Worm (Caenorhabditis elegans): ENCODE measurements around the gene nhr-86.

Gene nhr-86

DNA sequence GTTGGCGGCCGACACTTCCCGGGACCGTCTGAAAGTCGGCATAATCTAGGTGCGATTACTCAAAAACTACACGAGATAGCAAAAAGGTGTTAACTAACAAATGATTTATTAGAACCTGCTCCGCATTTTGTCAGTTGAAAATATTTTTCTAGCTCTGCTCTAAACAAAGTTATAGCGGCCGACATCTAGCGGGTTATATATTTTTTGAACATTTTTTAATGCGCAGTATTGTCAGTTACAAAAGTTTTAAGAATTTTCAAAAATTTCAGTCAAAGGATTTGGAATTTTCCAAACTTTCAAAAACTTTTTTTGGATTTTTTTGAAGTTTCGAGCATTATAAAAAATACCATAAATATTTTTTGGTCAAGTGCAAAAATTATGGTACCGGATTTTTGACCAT, 14.6 kb upstream of the nhr-86 start:
- TF ChIP-seq jun-1 (tag; optimal IDR thresholded peaks at IDR 0.05) (no peak), rnt-1 (tag; optimal IDR thresholded peaks at IDR 0.05) (no peak), efl-1 (optimal IDR thresholded peaks at IDR 0.05) (no peak), efl-1 (GFP tag; optimal IDR thresholded peaks at IDR 0.05 in 1 of 2) (peak in 1 of 2 experiments; percentile 77), alr-1 (tag; optimal IDR thresholded peaks at IDR 0.05; ENCODE audit: borderline replicate concordance) (no peak), ztf-11 (tag; optimal IDR thresholded peaks at IDR 0.05) (no peak), aly-2 (tag; optimal IDR thresholded peaks at IDR 0.05) (no peak), dsc-1 (tag; optimal IDR thresholded peaks at IDR 0.05) (no peak)

DNA sequence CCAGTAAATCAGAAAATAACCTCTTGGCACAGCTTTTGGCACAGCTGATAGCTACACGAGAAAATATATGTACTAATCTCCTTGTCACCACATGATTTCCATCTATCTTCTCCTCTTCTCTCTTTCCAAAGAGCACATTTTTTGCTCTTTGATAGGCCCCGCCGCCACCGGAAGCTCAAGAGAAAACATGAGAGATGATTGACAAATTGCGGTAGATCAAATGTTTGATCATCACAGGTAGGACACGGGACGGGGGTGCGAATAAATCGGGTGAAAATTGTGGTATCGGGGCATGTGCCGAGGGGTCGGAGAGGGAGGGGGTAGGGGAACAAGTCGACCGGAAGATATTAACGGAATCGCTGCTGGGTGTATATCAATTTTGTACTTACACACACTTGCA, 9.4 kb upstream of the nhr-86 start:
- TF ChIP-seq nhr-71 (tag; optimal IDR thresholded peaks at IDR 0.05) (peak; percentile 26), tlp-1 (tag; optimal IDR thresholded peaks at IDR 0.05) (no peak), egl-13 (tag; optimal IDR thresholded peaks at IDR 0.05) (no peak), unc-98 (GFP tag; IDR thresholded peaks at IDR 0.05) (no peak), F16B12.6 (tag; optimal IDR thresholded peaks at IDR 0.05) (no peak), dpl-1 (GFP tag; optimal IDR thresholded peaks at IDR 0.05) (peak in 1 of 3 experiments; percentile 1), snpc-4 (tag; optimal IDR thresholded peaks at IDR 0.05) (no peak), lin-13 (GFP tag; optimal IDR thresholded peaks at IDR 0.05) (no peak), lin-14 (GFP tag; optimal IDR thresholded peaks at IDR 0.05) (peak; percentile 88), nhr-84 (tag; optimal IDR thresholded peaks at IDR 0.05) (no peak), rnt-1 (tag; optimal IDR thresholded peaks at IDR 0.05) (peak; percentile 64), unc-130 (tag; optimal IDR thresholded peaks at IDR 0.05) (no peak), aly-2 (tag; optimal IDR thresholded peaks at IDR 0.05) (no peak), ceh-63 (GFP tag; optimal IDR thresholded peaks at IDR 0.05) (no peak), vab-15 (tag; optimal IDR thresholded peaks at IDR 0.05) (peak; percentile 83), fkh-8 (tag; optimal IDR thresholded peaks at IDR 0.05) (peak; percentile 19), C16A3.4 (tag; optimal IDR thresholded peaks at IDR 0.05) (no peak)

DNA sequence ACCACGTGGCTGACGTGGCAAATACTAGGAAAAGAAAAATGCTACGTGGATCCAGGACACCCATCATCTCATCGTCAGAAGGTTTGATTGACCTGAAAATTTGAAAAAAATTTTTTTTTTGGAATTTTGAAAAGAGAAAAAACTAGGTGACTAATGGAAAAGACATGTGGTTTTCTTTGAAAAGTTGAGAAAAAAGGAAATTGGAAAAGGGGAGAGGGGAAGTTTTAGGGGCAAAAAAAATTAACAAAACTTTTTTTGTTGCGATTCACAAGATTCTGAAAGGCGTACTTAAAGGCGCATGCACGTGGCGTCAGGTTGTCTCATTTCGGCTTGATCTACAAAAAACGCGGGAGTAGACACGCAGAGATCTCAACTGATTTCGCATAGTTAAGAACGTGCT, 6.2 kb upstream of the nhr-86 start, which contains the start of gene Y40B10A.9:
TSS of gene Y40B10A.9 (minus strand) at position 101 of the 400 bp plus-strand sequence.
- no peak for TF ChIP-seq skn-1 (tag; optimal IDR thresholded peaks at IDR 0.05)
- TF ChIP-seq hlh-17 (GFP tag; optimal IDR thresholded peaks at IDR 0.05; ENCODE audit: borderline replicate concordance) = no peak
- no peak for TF ChIP-seq hpl-2 (GFP tag; optimal IDR thresholded peaks at IDR 0.05)
- no peak for TF ChIP-seq snpc-4 (tag; optimal IDR thresholded peaks at IDR 0.05)

DNA sequence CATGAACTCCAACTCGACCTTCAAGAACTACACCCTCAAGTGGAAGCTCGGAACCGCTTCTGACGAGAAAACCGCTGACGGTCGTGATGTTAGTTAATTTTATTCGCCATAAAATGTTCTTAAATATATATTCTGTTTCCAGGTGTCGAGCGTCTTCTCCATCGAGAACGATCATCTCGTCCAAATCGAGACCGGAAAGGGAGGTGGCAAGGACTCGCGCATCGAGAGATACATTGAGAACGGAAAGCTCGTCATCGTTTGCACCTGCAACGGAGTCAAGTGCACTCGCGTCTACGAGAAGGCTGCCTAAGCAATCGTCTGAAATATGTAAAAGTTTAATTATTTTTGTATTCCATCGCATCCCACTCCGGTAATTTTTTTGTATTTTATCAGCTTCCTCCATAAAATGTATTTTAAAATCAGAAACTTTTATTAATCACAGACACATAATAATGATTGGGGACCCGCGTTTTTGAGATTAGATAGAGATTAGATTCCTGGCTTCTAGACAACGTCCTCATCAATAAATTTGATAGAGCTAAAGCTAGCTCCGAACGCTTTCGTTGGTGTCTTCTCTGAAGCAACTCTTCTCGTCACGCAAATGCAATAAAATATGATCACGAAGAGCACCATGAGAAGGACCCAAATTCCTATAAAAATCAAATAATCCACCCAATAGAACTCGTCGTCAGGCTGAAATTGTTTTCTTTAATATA, 2.2 kb upstream of the nhr-86 start:
- TF ChIP-seq ceh-63 (GFP tag; optimal IDR thresholded peaks at IDR 0.05) = no peak
- peak; percentile 22 for TF ChIP-seq nhr-85 (tag)
- no peak for TF ChIP-seq dpl-1 (GFP tag; optimal IDR thresholded peaks at IDR 0.05)
- no peak for TF ChIP-seq lin-13 (GFP tag; optimal IDR thresholded peaks at IDR 0.05)
- TF ChIP-seq nhr-12 (tag; optimal IDR thresholded peaks at IDR 0.05) = no peak
- peak; percentile 13 for TF ChIP-seq mep-1 (tag; optimal IDR thresholded peaks at IDR 0.05)
- no peak for TF ChIP-seq fkh-8 (tag; optimal IDR thresholded peaks at IDR 0.05)
- no peak for TF ChIP-seq vab-15 (tag; optimal IDR thresholded peaks at IDR 0.05)
- TF ChIP-seq Y116A8C.19 (tag; optimal IDR thresholded peaks at IDR 0.05; ENCODE audit: borderline replicate concordance) = no peak
- TF ChIP-seq swsn-7 (tag; optimal IDR thresholded peaks at IDR 0.05) = no peak
- no peak for TF ChIP-seq C34B4.2 (tag; optimal IDR thresholded peaks at IDR 0.05)
- TF ChIP-seq lin-15B (tag; optimal IDR thresholded peaks at IDR 0.05) = no peak

DNA sequence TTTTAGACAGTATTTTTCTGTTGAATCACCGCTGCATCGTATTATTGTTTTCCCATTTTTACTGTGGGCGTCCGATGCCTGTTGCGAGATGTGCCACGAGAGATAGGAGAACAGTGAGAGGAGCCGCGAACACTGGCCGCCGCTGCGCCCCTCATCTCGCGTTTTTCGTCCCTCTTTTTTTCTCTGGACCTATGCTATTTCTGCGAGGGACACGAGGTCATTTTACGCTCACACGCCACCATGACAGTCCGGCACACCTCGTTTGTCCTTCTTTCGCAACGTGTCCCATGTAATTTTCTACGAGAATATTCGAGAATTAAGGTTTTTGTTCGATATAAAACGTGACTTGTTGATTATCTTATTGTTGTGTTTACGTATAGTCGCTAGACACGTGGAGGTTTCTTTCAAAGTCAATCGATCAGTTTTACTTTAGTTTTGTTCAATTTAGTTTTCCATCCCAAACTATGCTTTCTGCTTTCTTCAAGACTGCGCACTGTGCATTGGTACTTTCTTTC, 1.4 kb upstream of the nhr-86 start, which contains the start of gene lbp-9:
TSS of gene lbp-9 (plus strand) at position 465 of the 515 bp plus-strand sequence.
- TF ChIP-seq nhr-20 (tag; optimal IDR thresholded peaks at IDR 0.05) = peak; percentile 88
- TF ChIP-seq nhr-47 (tag; optimal IDR thresholded peaks at IDR 0.05) = peak; percentile 41
- no peak for TF ChIP-seq unc-98 (GFP tag; IDR thresholded peaks at IDR 0.05)
- peak in 1 of 2 experiments; percentile 81 for TF ChIP-seq mdl-1 (tag; optimal IDR thresholded peaks at IDR 0.05)
- TF ChIP-seq swsn-7 (tag; optimal IDR thresholded peaks at IDR 0.05) = peak; percentile 40
- TF ChIP-seq nhr-85 (tag) = peak; percentile 91
- TF ChIP-seq hlh-4 (tag; optimal IDR thresholded peaks at IDR 0.05) = no peak
- no peak for TF ChIP-seq C16A3.4 (tag; optimal IDR thresholded peaks at IDR 0.05)
- TF ChIP-seq snu-23 (GFP tag; optimal IDR thresholded peaks at IDR 0.05) = peak; percentile 80
- no peak for TF ChIP-seq alr-1 (tag; optimal IDR thresholded peaks at IDR 0.05; ENCODE audit: borderline replicate concordance)
- TF ChIP-seq hpl-2 (GFP tag; optimal IDR thresholded peaks at IDR 0.05) = no peak
- TF ChIP-seq lsy-2 (tag; optimal IDR thresholded peaks at IDR 0.05) = peak; percentile 15 to 34
- TF ChIP-seq ces-1 (GFP tag; optimal IDR thresholded peaks at IDR 0.05) = no peak
- no peak for TF ChIP-seq unc-86 (tag; optimal IDR thresholded peaks at IDR 0.05)
- TF ChIP-seq C34B4.2 (tag; optimal IDR thresholded peaks at IDR 0.05) = no peak
- no peak for TF ChIP-seq sptf-1 (tag; optimal IDR thresholded peaks at IDR 0.05)
- TF ChIP-seq nhr-90 (tag; optimal IDR thresholded peaks at IDR 0.05; ENCODE audit: poor library complexity) = peak; percentile 43
- peak in 2 of 3 experiments; percentile 6 to 50 for TF ChIP-seq dpl-1 (GFP tag; optimal IDR thresholded peaks at IDR 0.05)
- TF ChIP-seq ama-1 (optimal IDR thresholded peaks at IDR 0.05) = no peak
